Worm (Caenorhabditis elegans): ENCODE data around the gene F41H10.4.

DNA sequence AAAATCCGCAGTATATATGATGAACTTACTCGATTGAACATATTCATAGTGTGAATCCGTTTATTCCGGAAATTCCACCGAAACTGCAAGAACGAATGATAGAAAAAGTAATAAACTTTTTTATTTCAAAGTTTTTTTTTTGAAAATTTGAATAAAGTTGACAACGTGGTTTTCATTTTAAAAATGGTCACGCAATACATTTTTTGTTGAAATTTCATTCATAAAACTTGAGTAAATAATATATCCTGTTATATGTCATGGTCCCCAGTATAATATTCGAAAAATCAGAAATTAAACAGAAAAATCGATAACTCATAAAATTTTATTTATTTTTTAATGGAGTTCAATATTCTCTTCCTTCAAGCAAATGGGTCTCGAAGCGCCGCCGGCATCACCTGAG is 46.8 kb downstream of the F41H10.4 start, which contains the start of gene ZK616.65:
- TF ChIP-seq unc-42 (tag; optimal IDR thresholded peaks at IDR 0.05): no peak
- TF ChIP-seq nfya-1 (tag; optimal IDR thresholded peaks at IDR 0.05): no peak
- no peak for TF ChIP-seq pag-3 (tag; optimal IDR thresholded peaks at IDR 0.05; ENCODE audit: borderline replicate concordance)
- no peak for TF ChIP-seq ref-2 (tag; optimal IDR thresholded peaks at IDR 0.05)
- TF ChIP-seq npax-4 (tag; optimal IDR thresholded peaks at IDR 0.05): no peak
- no peak for TF ChIP-seq ttx-3 (tag; optimal IDR thresholded peaks at IDR 0.05)
- no peak for TF ChIP-seq ceh-45 (GFP tag; IDR thresholded peaks at IDR 0.05)
